Worm (Caenorhabditis elegans): ENCODE data around the gene srpa-72.

DNA sequence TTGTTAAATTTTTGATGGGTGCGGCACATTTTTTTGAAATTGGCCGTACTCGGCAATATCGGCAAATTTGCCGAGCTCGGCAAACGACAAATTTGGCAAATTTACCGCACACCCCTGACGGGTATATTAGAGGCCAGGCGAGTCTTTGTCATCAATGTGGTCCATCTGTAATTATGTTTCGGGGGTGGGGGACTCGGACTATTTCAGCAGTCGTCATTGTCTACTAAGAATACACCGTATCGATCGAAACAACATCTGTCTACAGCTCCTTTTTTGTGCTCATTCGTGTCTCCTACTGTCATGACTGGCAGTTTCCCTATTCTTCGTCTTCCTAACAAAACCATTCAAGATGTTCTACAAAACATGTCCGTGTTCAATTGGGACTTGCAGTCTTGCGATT lies 20.9 kb upstream of the srpa-72 start, which contains the start of gene F08D12.15:
- TF ChIP-seq set-16 (GFP tag; IDR thresholded peaks at IDR 0.05) (no peak), nhr-11 (tag; optimal IDR thresholded peaks at IDR 0.05) (no peak), nhr-10 (tag; optimal IDR thresholded peaks at IDR 0.05) (no peak), ZK337.2 (GFP tag; IDR thresholded peaks at IDR 0.05) (no peak), T26A8.4 (GFP tag; IDR thresholded peaks at IDR 0.05) (no peak), vab-7 (GFP tag; IDR thresholded peaks at IDR 0.05) (no peak), ces-1 (GFP tag; optimal IDR thresholded peaks at IDR 0.05) (no peak), fkh-10 (GFP tag; optimal IDR thresholded peaks at IDR 0.05) (no peak), hlh-11 (tag; optimal IDR thresholded peaks at IDR 0.05) (no peak), nhr-76 (tag; optimal IDR thresholded peaks at IDR 0.05) (no peak), F49E8.2 (tag; optimal IDR thresholded peaks at IDR 0.05; ENCODE audit: borderline replicate concordance) (no peak)
